Fruit fly (Drosophila melanogaster) whole organism, wandering third instar larva: ENCODE measurements around the gene Unr.

Experiments
- CG32264 ChIP-seq: fragments of 200-800 bp; sonication (Bioruptor generic); optimal IDR thresholded peaks from 2 replicates; lab custom pipeline; 2016; ENCODE audit warnings: missing biosample characterization, missing genetic modification characterization
- CG9705 ChIP-seq: fragments of 200-800 bp; sonication (Bioruptor generic); optimal IDR thresholded peaks from 2 replicates; lab custom pipeline; 2018; ENCODE audit warnings: missing biosample characterization, mild to moderate bottlenecking, missing genetic modification characterization
- CrebA ChIP-seq: fragments of 200-800 bp; sonication (Bioruptor generic); optimal IDR thresholded peaks from 2 replicates; lab custom pipeline; 2016; ENCODE audit warnings: missing biosample characterization, mild to moderate bottlenecking, missing genetic modification characterization, borderline replicate concordance
- Dfd ChIP-seq: fragments of >200 bp; optimal IDR thresholded peaks from 2 replicates; lab custom pipeline; 2017; ENCODE audit warnings: missing biosample characterization, missing genetic modification characterization
- Dif ChIP-seq: fragments of 200-275, 200-300 bp; sonication (Bioruptor generic); optimal IDR thresholded peaks from 2 replicates; lab custom pipeline; 2018; ENCODE audit warnings: missing biosample characterization, missing genetic modification characterization; ENCODE audit not compliant: partially characterized antibody
- HLH106 ChIP-seq: fragments of 200-800 bp; optimal IDR thresholded peaks from 3 replicates; lab custom pipeline; 2019; ENCODE audit warnings: missing biosample characterization, mild to moderate bottlenecking, missing genetic modification characterization, moderate library complexity
- Hnf4 ChIP-seq: fragments of 200-800 bp; sonication (Bioruptor generic); optimal IDR thresholded peaks from 2 replicates; lab custom pipeline; 2016; ENCODE audit warnings: missing biosample characterization, mild to moderate bottlenecking, missing genetic modification characterization
- Hr83 ChIP-seq: fragments of 200-300 bp; sonication (Bioruptor generic); optimal IDR thresholded peaks from 2 replicates; lab custom pipeline; 2016; ENCODE audit warnings: missing biosample characterization, mild to moderate bottlenecking, missing genetic modification characterization, moderate library complexity; ENCODE audit not compliant: poor library complexity, severe bottlenecking
- Jra ChIP-seq: sonication (Bioruptor generic); optimal IDR thresholded peaks from 2 replicates; lab custom pipeline; 2016; ENCODE audit warnings: missing biosample characterization, missing genetic modification characterization
- Mio ChIP-seq: sonication (Bioruptor generic); optimal IDR thresholded peaks from 2 replicates; lab custom pipeline; 2016; ENCODE audit warnings: missing biosample characterization, missing genetic modification characterization
- Myc ChIP-seq: fragments of >200 bp; optimal IDR thresholded peaks from 2 replicates; lab custom pipeline; 2017
- OdsH ChIP-seq: fragments of 200-800 bp; sonication (Bioruptor generic); optimal IDR thresholded peaks from 2 replicates; lab custom pipeline; 2016; ENCODE audit warnings: missing biosample characterization, mild to moderate bottlenecking, missing genetic modification characterization
- Sp1 ChIP-seq: fragments of 200-800 bp; sonication (Bioruptor generic); optimal IDR thresholded peaks from 3 replicates; lab custom pipeline; 2019; ENCODE audit warnings: missing biosample characterization, mild to moderate bottlenecking, missing genetic modification characterization, moderate library complexity
- Vsx2 ChIP-seq: fragments of 200-300, 225-300 bp; sonication (Bioruptor generic); optimal IDR thresholded peaks from 2 replicates; lab custom pipeline; 2018; ENCODE audit warnings: missing biosample characterization, missing genetic modification characterization; ENCODE audit not compliant: partially characterized antibody
- br ChIP-seq: fragments of 200-800 bp; sonication (Bioruptor generic); optimal IDR thresholded peaks from 2 replicates; lab custom pipeline; 2016; ENCODE audit warnings: missing biosample characterization, missing genetic modification characterization
- brk ChIP-seq: fragments of 200-800 bp; sonication (Bioruptor generic); optimal IDR thresholded peaks from 2 replicates; lab custom pipeline; 2016; ENCODE audit warnings: missing biosample characterization, mild to moderate bottlenecking, missing genetic modification characterization
- dl ChIP-seq, 2 experiments: fragments of 175-275, 200-275 bp in 1 of 2; fragments of 200-275 bp in 1 of 2; sonication (Bioruptor generic); optimal IDR thresholded peaks; lab custom pipeline; 2018; ENCODE audit warnings: mild to moderate bottlenecking in 2 of 2, missing biosample characterization in 2 of 2, missing genetic modification characterization in 2 of 2, moderate library complexity in 2 of 2; ENCODE audit not compliant: partially characterized antibody in 2 of 2, insufficient read depth in 1 of 2
- dmrt93B ChIP-seq: fragments of 200-800 bp; sonication (Bioruptor generic); optimal IDR thresholded peaks from 2 replicates; lab custom pipeline; 2018; ENCODE audit warnings: missing biosample characterization, mild to moderate bottlenecking, missing genetic modification characterization
- dsf ChIP-seq: sonication (Bioruptor generic); optimal IDR thresholded peaks from 2 replicates; lab custom pipeline; 2016; ENCODE audit warnings: missing biosample characterization, missing genetic modification characterization, borderline replicate concordance
- ey ChIP-seq: fragments of 200-800 bp; sonication (Bioruptor generic); optimal IDR thresholded peaks from 2 replicates; lab custom pipeline; 2016; ENCODE audit warnings: missing biosample characterization, missing genetic modification characterization
- foxo ChIP-seq, 2 experiments: fragments of 200-800 bp; sonication (Bioruptor generic); optimal IDR thresholded peaks; 2 replicates in 1 of 2; 3 replicates in 1 of 2; lab custom pipeline; 2016 to 2017; ENCODE audit warnings: missing biosample characterization in 2 of 2, missing genetic modification characterization in 2 of 2
- fru ChIP-seq: fragments of 200-800 bp; sonication (Bioruptor generic); optimal IDR thresholded peaks from 3 replicates; lab custom pipeline; 2016; ENCODE audit warnings: missing biosample characterization, mild to moderate bottlenecking, missing genetic modification characterization
- h ChIP-seq: fragments of 200-800 bp; sonication (Bioruptor generic); optimal IDR thresholded peaks from 3 replicates; lab custom pipeline; 2016; ENCODE audit warnings: missing biosample characterization, mild to moderate bottlenecking, missing genetic modification characterization
- jim ChIP-seq: fragments of 175-275, 200-325 bp; sonication (Bioruptor generic); optimal IDR thresholded peaks from 2 replicates; lab custom pipeline; 2016; ENCODE audit warnings: missing biosample characterization, mild to moderate bottlenecking, missing genetic modification characterization
- pan ChIP-seq: fragments of >200 bp; optimal IDR thresholded peaks from 2 replicates; lab custom pipeline; 2017
- psq ChIP-seq: fragments of 200-800 bp; sonication (Bioruptor generic); optimal IDR thresholded peaks from 3 replicates; lab custom pipeline; 2017; ENCODE audit warnings: missing biosample characterization, mild to moderate bottlenecking, missing genetic modification characterization, moderate library complexity
- rgr ChIP-seq: fragments of 200-800 bp; sonication (Bioruptor generic); optimal IDR thresholded peaks from 3 replicates; lab custom pipeline; 2016; ENCODE audit warnings: missing biosample characterization, mild to moderate bottlenecking, missing genetic modification characterization
- sage ChIP-seq: fragments of 200-800 bp; sonication (Bioruptor generic); optimal IDR thresholded peaks from 2 replicates; lab custom pipeline; 2016; ENCODE audit warnings: missing biosample characterization, mild to moderate bottlenecking, missing genetic modification characterization
- sv ChIP-seq: fragments of 200-800 bp; sonication (Bioruptor generic); optimal IDR thresholded peaks from 3 replicates; lab custom pipeline; 2016; ENCODE audit warnings: missing biosample characterization, missing genetic modification characterization
- usp ChIP-seq: fragments of >200 bp; optimal IDR thresholded peaks from 2 replicates; lab custom pipeline; 2017; ENCODE audit warnings: missing biosample characterization, missing genetic modification characterization
- woc ChIP-seq: sonication (Bioruptor generic); optimal IDR thresholded peaks from 2 replicates; lab custom pipeline; 2016; ENCODE audit warnings: missing biosample characterization, mild to moderate bottlenecking, missing genetic modification characterization

The Unr gene

DNA sequence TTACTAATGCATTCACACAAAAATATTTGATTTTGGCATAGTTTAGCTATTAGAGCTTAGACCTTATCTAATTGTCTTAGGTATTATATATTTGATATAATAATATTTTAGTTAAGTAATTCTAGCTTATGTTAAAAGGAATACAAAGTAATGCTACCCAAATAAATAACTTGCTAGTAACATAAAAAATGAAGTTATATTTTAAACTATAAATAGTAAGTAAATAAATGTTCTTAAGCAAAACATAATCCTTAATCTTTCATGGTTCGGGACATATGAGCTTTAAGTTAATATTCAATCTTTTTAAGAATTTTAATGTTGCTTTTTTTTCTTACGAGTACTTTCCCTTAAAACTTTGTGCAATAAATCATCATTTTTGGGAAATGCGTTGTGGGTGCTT, 19.0 kb downstream of the Unr start:
- no peak for TF ChIP-seq Dfd
- TF ChIP-seq sv (GFP tag; lab: Kevin White, UChicago): no peak
- TF ChIP-seq HLH106 (tag; lab: Kevin White, UChicago): no peak
- no peak for TF ChIP-seq Dif
- no peak for TF ChIP-seq psq (GFP tag; lab: Kevin White, UChicago)
- TF ChIP-seq Myc (lab: Kevin White, UChicago): no peak
- no peak for TF ChIP-seq br (GFP tag; lab: Kevin White, UChicago)
- no peak for TF ChIP-seq foxo (GFP tag; optimal IDR thresholded peaks at IDR 0.05; lab: Kevin White, UChicago)
- TF ChIP-seq Mio (GFP tag; lab: Kevin White, UChicago): no peak
- no peak for TF ChIP-seq woc (GFP tag; lab: Kevin White, UChicago)
- TF ChIP-seq rgr (GFP tag; lab: Kevin White, UChicago): no peak
- TF ChIP-seq Vsx2 (GFP tag; lab: Kevin White, UChicago): no peak
- no peak for TF ChIP-seq dl (GFP tag; optimal IDR thresholded peaks at IDR 0.05; lab: Kevin White, UChicago; ENCODE audit: insufficient read depth in 1 of 2, partially characterized antibody in 2 of 2)
- no peak for TF ChIP-seq dmrt93B (GFP tag; lab: Kevin White, UChicago)
- TF ChIP-seq brk (GFP tag; lab: Kevin White, UChicago): no peak
- no peak for TF ChIP-seq CG9705 (GFP tag; lab: Kevin White, UChicago)
- no peak for TF ChIP-seq Jra (GFP tag; lab: Kevin White, UChicago)
- no peak for TF ChIP-seq Hnf4 (GFP tag; lab: Kevin White, UChicago)

DNA sequence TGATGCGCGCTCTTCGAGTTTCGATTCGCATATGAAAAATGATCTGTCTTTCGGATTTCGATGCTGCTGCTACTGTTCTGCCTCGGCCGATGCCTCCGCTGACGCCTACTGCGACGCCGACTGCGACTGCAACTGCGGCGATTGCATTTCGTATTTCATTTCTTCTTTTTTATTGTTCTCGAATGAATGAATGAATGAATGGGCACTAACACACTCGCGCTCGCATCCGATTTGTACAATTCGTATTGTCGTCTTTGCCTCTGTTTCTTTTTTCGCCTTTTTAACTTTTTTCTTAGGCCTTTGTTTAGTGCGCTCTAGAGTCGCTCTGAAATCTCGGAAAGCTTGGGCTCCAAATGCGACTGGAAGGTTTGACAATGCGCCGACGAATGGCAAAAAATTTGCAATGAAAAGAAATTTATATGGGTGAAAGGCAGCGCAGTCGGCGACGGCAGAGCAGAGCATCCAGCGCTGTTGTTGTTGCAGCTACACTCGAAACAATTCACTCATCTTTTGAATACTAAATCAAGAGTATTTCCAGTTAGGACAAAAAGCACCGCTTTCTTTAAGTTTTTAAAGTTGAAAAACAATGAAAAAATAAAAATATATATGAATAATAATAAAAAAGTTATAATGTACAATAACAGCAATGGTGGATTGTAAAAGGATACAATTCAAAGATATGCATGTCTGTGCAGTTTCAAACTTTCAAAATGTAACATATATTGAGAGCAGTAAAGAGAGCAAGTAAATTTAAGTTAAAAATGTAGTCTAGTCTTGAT, 20.2 kb downstream of the Unr start, which contains the start of gene CG32354:
Gene CG32354 (minus strand): TSS at position 398 of the 779 bp plus-strand sequence.
- TF ChIP-seq Sp1 (GFP tag; lab: Kevin White, UChicago) (no peak), usp (no peak), rgr (GFP tag; lab: Kevin White, UChicago) (no peak), CrebA (GFP tag; lab: Kevin White, UChicago) (no peak), dsf (GFP tag; lab: Kevin White, UChicago) (no peak), Vsx2 (GFP tag; lab: Kevin White, UChicago) (no peak), h (GFP tag; lab: Kevin White, UChicago) (no peak), dl (GFP tag; optimal IDR thresholded peaks at IDR 0.05; lab: Kevin White, UChicago; ENCODE audit: insufficient read depth in 1 of 2, partially characterized antibody in 2 of 2) (no peak), ey (GFP tag; lab: Kevin White, UChicago) (no peak)

DNA sequence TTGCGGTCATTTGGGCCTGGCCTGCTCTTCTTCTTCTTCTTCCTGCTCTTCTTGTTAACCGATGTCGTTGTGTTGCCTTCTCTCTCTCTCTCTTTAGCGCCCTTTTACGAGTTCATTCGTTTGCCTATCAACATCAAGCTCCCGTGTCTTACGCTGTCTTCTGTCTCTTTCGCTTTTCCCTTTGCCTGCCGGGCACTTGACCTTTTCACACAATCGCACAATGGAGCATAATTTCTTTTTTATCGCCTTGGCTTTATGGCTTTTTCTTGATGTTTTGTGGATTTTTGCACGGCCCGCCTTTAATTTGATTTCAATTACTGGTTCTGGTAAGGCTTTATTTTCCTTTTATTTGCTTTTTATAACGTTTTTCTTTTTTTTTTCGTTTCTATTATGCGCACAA, 20.8 kb downstream of the Unr start:
- TF ChIP-seq foxo (GFP tag; optimal IDR thresholded peaks at IDR 0.05; lab: Kevin White, UChicago): no peak

DNA sequence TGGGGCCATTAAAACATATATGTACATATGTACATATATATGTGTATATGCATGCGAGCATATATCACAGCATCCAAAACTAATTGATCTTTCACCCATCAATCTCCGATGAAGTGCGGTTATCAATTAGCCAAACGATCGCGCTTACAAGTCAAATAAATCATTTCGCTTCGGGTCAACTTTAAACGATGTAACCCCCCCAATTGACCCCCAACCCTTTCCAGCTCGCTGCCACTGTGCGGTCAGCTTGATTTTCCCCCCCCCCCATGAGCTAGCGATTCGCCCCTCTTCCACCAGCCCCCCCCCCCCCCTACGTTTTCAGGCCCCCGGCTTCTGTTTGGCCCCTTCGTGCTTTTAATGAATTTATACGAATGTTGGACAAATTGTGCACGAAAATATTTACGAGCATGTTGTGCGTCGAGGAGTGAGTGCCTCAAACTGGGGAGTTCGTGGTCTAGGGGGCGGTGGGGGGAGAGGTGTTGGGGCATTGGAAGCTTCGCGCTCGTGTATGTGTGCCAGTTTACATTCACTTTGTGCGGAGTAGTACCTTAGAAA, 22.5 kb downstream of the Unr start:
- TF ChIP-seq usp (no peak), jim (GFP tag; lab: Kevin White, UChicago) (no peak), CG32264 (GFP tag; lab: Kevin White, UChicago) (no peak), fru (GFP tag; lab: Kevin White, UChicago) (no peak), foxo (GFP tag; optimal IDR thresholded peaks at IDR 0.05; lab: Kevin White, UChicago) (no peak), HLH106 (tag; lab: Kevin White, UChicago) (no peak), dmrt93B (GFP tag; lab: Kevin White, UChicago) (no peak), CrebA (GFP tag; lab: Kevin White, UChicago) (no peak), dsf (GFP tag; lab: Kevin White, UChicago) (no peak), brk (GFP tag; lab: Kevin White, UChicago) (no peak), rgr (GFP tag; lab: Kevin White, UChicago) (no peak), Dif (no peak)
- TF ChIP-seq, all 38 proteins: peak for 0

DNA sequence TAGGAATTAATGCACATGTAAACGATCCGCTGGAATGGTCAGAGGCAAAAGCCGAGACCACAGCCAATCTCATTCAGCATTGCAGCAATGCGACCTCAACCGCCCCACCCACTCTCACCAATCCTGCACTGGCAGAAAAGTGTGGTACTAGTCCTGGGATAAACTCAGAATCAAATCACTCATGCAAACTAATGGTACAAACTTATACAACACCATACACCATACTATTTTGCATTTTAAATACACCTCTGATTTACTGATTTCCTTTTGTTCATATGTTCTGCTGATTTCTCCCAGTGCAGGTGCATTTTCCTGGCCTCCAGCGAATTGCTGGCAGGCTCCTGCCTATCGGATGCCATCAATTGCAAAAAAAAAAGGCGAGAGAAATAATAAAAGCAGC, 23.2 kb downstream of the Unr start:
- TF ChIP-seq dmrt93B (GFP tag; lab: Kevin White, UChicago) (no peak), CrebA (GFP tag; lab: Kevin White, UChicago) (no peak), pan (lab: Kevin White, UChicago) (no peak), br (GFP tag; lab: Kevin White, UChicago) (peak; percentile 10), Mio (GFP tag; lab: Kevin White, UChicago) (no peak), sage (GFP tag; lab: Kevin White, UChicago) (no peak), Jra (GFP tag; lab: Kevin White, UChicago) (no peak), ey (GFP tag; lab: Kevin White, UChicago) (peak; percentile 40), OdsH (GFP tag; lab: Kevin White, UChicago) (no peak), usp (no peak), fru (GFP tag; lab: Kevin White, UChicago) (peak; percentile 33), Hr83 (no peak)
